Fruit fly (Drosophila melanogaster): ENCODE data around the gene Tbh.
A peak's percentile ranks its signal among the peaks of the same experiment; 100 is the strongest.

Tbh gene

DNA sequence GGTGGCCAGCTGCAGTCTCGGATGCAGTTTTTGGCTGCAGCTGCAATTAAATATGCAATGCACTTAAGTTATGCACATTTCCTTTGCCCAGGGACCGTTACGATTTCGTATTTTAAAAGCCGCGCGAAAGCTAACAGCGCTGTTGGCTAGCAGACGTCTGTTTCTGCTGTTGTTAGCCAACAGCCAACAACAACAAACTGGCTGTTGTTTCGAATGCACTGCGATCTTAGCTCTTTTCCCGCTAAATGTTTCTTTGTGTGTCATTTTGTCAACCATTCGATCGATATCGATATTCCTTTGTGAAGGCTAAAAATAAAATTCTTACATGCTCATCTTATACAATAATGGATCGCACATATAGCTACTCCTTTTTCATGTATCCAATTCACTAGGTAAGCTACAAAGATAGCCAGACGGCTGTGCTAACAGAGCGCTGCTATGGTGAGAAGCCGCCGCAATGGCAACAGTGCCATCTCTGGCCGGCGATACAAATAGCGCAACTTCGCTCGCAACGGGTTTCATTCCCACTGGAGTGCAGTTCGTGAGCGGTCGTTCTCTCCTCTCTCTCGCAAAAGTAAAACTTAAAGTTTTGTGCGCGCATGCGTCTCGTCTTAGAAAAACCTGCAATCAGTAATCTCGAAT is 26.2 kb upstream of the Tbh start (continued):
- TF ChIP-seq ewg (GFP tag; optimal IDR thresholded peaks at IDR 0.05), result peak; percentile 76
- TF ChIP-seq CG4424 (GFP tag; optimal IDR thresholded peaks at IDR 0.05), result peak; percentile 16
- TF ChIP-seq CG17829 (tag; optimal IDR thresholded peaks at IDR 0.05), result peak; percentile 51
- no peak for TF ChIP-seq Mrtf (GFP tag; IDR thresholded peaks at IDR 0.05)
- peak; percentile 3 for TF ChIP-seq CG12659 (GFP tag; optimal IDR thresholded peaks at IDR 0.05)
- TF ChIP-seq Ets65A (GFP tag), result no peak
- TF ChIP-seq CG32532 (GFP tag; IDR thresholded peaks at IDR 0.05), result 0 out of 2 replicates have a peak, but pooled peaks have one; percentile 6
- no peak for TF ChIP-seq bigmax (GFP tag; optimal IDR thresholded peaks at IDR 0.05)
- peak in 1 of 2 experiments; percentile 24 for TF ChIP-seq crp (GFP tag; optimal IDR thresholded peaks at IDR 0.05)
- TF ChIP-seq CG2116 (GFP tag; optimal IDR thresholded peaks at IDR 0.05), result peak; percentile 83
- peak; percentile 67 for TF ChIP-seq Jarid2 (GFP tag; optimal IDR thresholded peaks at IDR 0.05)
- no peak for TF ChIP-seq ERR (GFP tag; optimal IDR thresholded peaks at IDR 0.05)
- peak; percentile 44 for TF ChIP-seq CG13424 (tag; optimal IDR thresholded peaks at IDR 0.05)
- TF ChIP-seq exex (tag; optimal IDR thresholded peaks at IDR 0.05), result no peak
- peak; percentile 21 for TF ChIP-seq CG30403 (GFP tag; optimal IDR thresholded peaks at IDR 0.05)
- TF ChIP-seq CoRest (tag; optimal IDR thresholded peaks at IDR 0.05), result peak; percentile 36
- TF ChIP-seq gem (tag; optimal IDR thresholded peaks at IDR 0.05), result peak; percentile 1
- TF ChIP-seq knrl (GFP tag; IDR thresholded peaks at IDR 0.05; ENCODE audit: partially characterized antibody), result peak; percentile 23; the same call in 1 of the 3 replicates
- peak; percentile 11 for TF ChIP-seq CG15269 (tag; optimal IDR thresholded peaks at IDR 0.05)
- peak; percentile 44 for TF ChIP-seq nmo (GFP tag; optimal IDR thresholded peaks at IDR 0.05)
- peak; percentile 56 for TF ChIP-seq CG12769 (tag; optimal IDR thresholded peaks at IDR 0.05)
- no peak for TF ChIP-seq BtbVII (GFP tag; optimal IDR thresholded peaks at IDR 0.05)
- peak in 1 of 2 experiments; percentile 22 for TF ChIP-seq Pdp1 (GFP tag; optimal IDR thresholded peaks at IDR 0.05)
- no peak for TF ChIP-seq PHDP (tag; optimal IDR thresholded peaks at IDR 0.05)

DNA sequence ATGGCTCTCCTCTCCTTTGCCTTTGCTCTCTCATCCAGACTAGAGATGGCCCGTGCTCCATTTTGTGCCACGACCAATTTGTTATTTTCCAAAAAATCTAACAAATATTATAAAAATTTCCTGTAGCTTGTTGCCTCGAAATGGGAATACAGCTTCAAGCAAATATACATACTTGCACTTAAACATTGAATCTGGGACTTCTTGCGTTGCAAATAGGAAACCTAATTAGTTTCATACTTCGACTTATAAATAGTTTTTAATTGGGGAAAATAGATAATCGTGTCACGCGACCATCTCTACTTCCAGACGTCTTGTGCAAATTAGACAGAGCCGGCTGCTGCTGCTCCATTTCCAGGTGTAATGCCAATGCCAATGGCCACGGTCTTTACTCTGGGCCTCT is 25.1 kb upstream of the Tbh start:
- peak; percentile 32; the same call in 1 of the 2 replicates for TF ChIP-seq esg (GFP tag; conservative IDR thresholded peaks at IDR 0.05)
- no peak for TF ChIP-seq CG3838 (GFP tag; optimal IDR thresholded peaks at IDR 0.05)
- no peak for TF ChIP-seq NFAT (GFP tag; IDR thresholded peaks at IDR 0.05)
- TF ChIP-seq CG42726 (GFP tag; IDR thresholded peaks at IDR 0.05; ENCODE audit: partially characterized antibody), result no peak
- TF ChIP-seq CG17359 (tag; optimal IDR thresholded peaks at IDR 0.05), result peak; percentile 63
- TF ChIP-seq Abd-B (GFP tag; optimal IDR thresholded peaks at IDR 0.05), result peak; percentile 43
- no peak for TF ChIP-seq MBD-R2 (GFP tag; IDR thresholded peaks at IDR 0.05)
- peak; percentile 38; the same call in 1 of the 2 replicates for TF ChIP-seq lmd (GFP tag; IDR thresholded peaks at IDR 0.05)
- peak; percentile 47 to 81 for TF ChIP-seq bsh (GFP tag; optimal IDR thresholded peaks at IDR 0.05)
- no peak for TF ChIP-seq D (optimal IDR thresholded peaks at IDR 0.05)
- TF ChIP-seq D (GFP tag; optimal IDR thresholded peaks at IDR 0.05), result peak; percentile 27
- TF ChIP-seq run (tag; optimal IDR thresholded peaks at IDR 0.05), result no peak
- peak; percentile 34 for TF ChIP-seq scrt (GFP tag; optimal IDR thresholded peaks at IDR 0.05)
- peak; percentile 0 for TF ChIP-seq CG33213 (GFP tag; optimal IDR thresholded peaks at IDR 0.05)
- TF ChIP-seq gro (GFP tag; optimal IDR thresholded peaks at IDR 0.05), result peak; percentile 54
- no peak for TF ChIP-seq so (GFP tag; IDR thresholded peaks at IDR 0.05)
- TF ChIP-seq ATbp (GFP tag; optimal IDR thresholded peaks at IDR 0.05), result peak; percentile 20
- TF ChIP-seq vnd (GFP tag; IDR thresholded peaks at IDR 0.05; ENCODE audit: partially characterized antibody), result 0 out of 3 replicates have a peak, but pooled peaks have one; percentile 27
- peak; percentile 4 for TF ChIP-seq Deaf1 (tag; optimal IDR thresholded peaks at IDR 0.05)
- TF ChIP-seq Mrtf (GFP tag; IDR thresholded peaks at IDR 0.05), result no peak
- TF ChIP-seq CG16815 (GFP tag; optimal IDR thresholded peaks at IDR 0.05), result no peak
- no peak for TF ChIP-seq ewg (GFP tag; optimal IDR thresholded peaks at IDR 0.05)
- TF ChIP-seq caup (GFP tag; optimal IDR thresholded peaks at IDR 0.05; ENCODE audit: severe bottlenecking), result peak; percentile 51
- peak; percentile 8 for TF ChIP-seq jing (GFP tag; optimal IDR thresholded peaks at IDR 0.05)
- no peak for TF ChIP-seq CG8281 (tag; optimal IDR thresholded peaks at IDR 0.05)
- TF ChIP-seq Chrac-16 (GFP tag; optimal IDR thresholded peaks at IDR 0.05), result no peak

All from whole organism, embryonic.